Worm (Caenorhabditis elegans) whole organism, late embryonic: ENCODE data around the gene lact-2.

ENCODE experiments used
- T23F11.4 ChIP-seq: fragments of 200-800 bp; sonication (Bioruptor generic); optimal IDR thresholded peaks from 2 replicates; lab custom pipeline; 2018; ENCODE audit warnings: mild to moderate bottlenecking, missing genetic modification characterization, missing compliant biosample characterization
- ama-1 ChIP-seq: fragments of 150-350 bp; optimal IDR thresholded peaks from 2 replicates; lab custom pipeline; 2014
- ceh-48 ChIP-seq: sonication (generic microtip); optimal IDR thresholded peaks from 2 replicates; lab custom pipeline; 2016; ENCODE audit warnings: missing genetic modification characterization, inconsistent platforms, missing compliant biosample characterization
- che-1 ChIP-seq: sonication (generic microtip); optimal IDR thresholded peaks from 2 replicates; lab custom pipeline; 2016; ENCODE audit warnings: mild to moderate bottlenecking, missing genetic modification characterization, missing compliant biosample characterization
- elt-2 ChIP-seq: sonication (generic microtip); optimal IDR thresholded peaks from 2 replicates; lab custom pipeline; 2016; ENCODE audit warnings: missing genetic modification reagents, missing genetic modification characterization, missing compliant biosample characterization
- nhr-11 ChIP-seq: fragments of 150-350 bp; optimal IDR thresholded peaks from 2 replicates; lab custom pipeline; 2014; ENCODE audit warnings: missing biosample characterization, missing genetic modification characterization
- pha-4 ChIP-seq: fragments of 150-350 bp; optimal IDR thresholded peaks from 2 replicates; lab custom pipeline; 2018; ENCODE audit warnings: missing biosample characterization, missing genetic modification reagents, missing genetic modification characterization
- sox-4 ChIP-seq: sonication (generic microtip); optimal IDR thresholded peaks from 2 replicates; lab custom pipeline; 2017; ENCODE audit warnings: mild to moderate bottlenecking, missing genetic modification characterization, inconsistent platforms, missing compliant biosample characterization
- unc-55 ChIP-seq: sonication (generic microtip); optimal IDR thresholded peaks from 2 replicates; lab custom pipeline; 2017; ENCODE audit warnings: missing biosample characterization, missing genetic modification reagents, missing genetic modification characterization
- zip-5 ChIP-seq: sonication (generic microtip); optimal IDR thresholded peaks from 2 replicates; lab custom pipeline; 2016; ENCODE audit warnings: missing genetic modification characterization, missing compliant biosample characterization

ce11 chrII:10073986-10074385, 20.7 kb upstream of the lact-2 start:
- no peak for TF ChIP-seq pha-4
- TF ChIP-seq T23F11.4 (GFP tag; lab: Kevin White, UChicago), result no peak
- TF ChIP-seq elt-2 (tag; lab: Kevin White, UChicago), result no peak
- no peak for TF ChIP-seq sox-4
- no peak for TF ChIP-seq ceh-48 (tag; lab: Kevin White, UChicago)
- no peak for TF ChIP-seq che-1 (tag; lab: Kevin White, UChicago)
- no peak for TF ChIP-seq nhr-11
- no peak for TF ChIP-seq unc-55 (GFP tag; lab: Kevin White, UChicago)
- TF ChIP-seq zip-5, result no peak
- no peak for TF ChIP-seq ama-1 (lab: Kevin White, UChicago)
